Worm (Caenorhabditis elegans) whole organism, midembryonic: ENCODE results near the gene end-1.

Experiments
- T22C8.4 ChIP-seq: fragments of 200-800 bp; sonication (Bioruptor generic); IDR thresholded peaks from 2 replicates; pipeline ENCODE4 v1.3.6; 2022; ENCODE audit warnings: missing genetic modification characterization, missing compliant biosample characterization
- flt-1 ChIP-seq: fragments of 200-800 bp; sonication (Bioruptor generic); IDR thresholded peaks from 2 replicates; pipeline ENCODE4 v1.3.6; 2022; ENCODE audit warnings: missing genetic modification characterization, missing compliant biosample characterization
- klf-2 ChIP-seq: fragments of 200-800 bp; sonication (Bioruptor generic); conservative IDR thresholded peaks from 2 replicates; pipeline ENCODE4 v1.3.6; 2022; ENCODE audit warnings: missing genetic modification reagents, missing genetic modification characterization, missing compliant biosample characterization
- ref-1 ChIP-seq: fragments of 200-800 bp; sonication (Bioruptor generic); conservative IDR thresholded peaks from 2 replicates; pipeline ENCODE4 v1.3.6; 2022; ENCODE audit warnings: missing genetic modification reagents, missing genetic modification characterization, missing compliant biosample characterization
- tab-1 ChIP-seq: fragments of 200-800 bp; sonication (Bioruptor generic); IDR thresholded peaks from 2 replicates; pipeline ENCODE4 v1.3.6; 2022; ENCODE audit warnings: missing genetic modification characterization, missing compliant biosample characterization
- ztf-23 ChIP-seq: fragments of 200-800 bp; sonication (Bioruptor generic); IDR thresholded peaks from 2 replicates; pipeline ENCODE4 v1.3.6; 2022; ENCODE audit warnings: missing genetic modification reagents, missing genetic modification characterization, missing compliant biosample characterization
- ztf-29 ChIP-seq: fragments of 200-800 bp; sonication (Bioruptor generic); IDR thresholded peaks from 2 replicates; pipeline ENCODE4 v1.3.6; 2022; ENCODE audit warnings: missing genetic modification reagents, missing genetic modification characterization, missing compliant biosample characterization

- TF ChIP-seq ztf-29 (GFP tag; lab: Robert Waterston, UW) (no peak), tab-1 (GFP tag; lab: Robert Waterston, UW) (no peak), ref-1 (GFP tag; lab: Robert Waterston, UW) (no peak), flt-1 (GFP tag; lab: Robert Waterston, UW) (no peak), klf-2 (GFP tag; lab: Robert Waterston, UW) (no peak), T22C8.4 (GFP tag; lab: Robert Waterston, UW) (no peak), ztf-23 (no peak)
Measured at ce11 chrV:13946385-13947019, 38.4 kb upstream of the end-1 start, which contains the start of the genes srx-10 and clec-226.
